Fruit fly (Drosophila melanogaster) whole organism, pupa: ENCODE data around the gene CG9747.

Experiments used
- CG10348 ChIP-seq: fragments of 200-800 bp; sonication (Bioruptor generic); IDR thresholded peaks from 2 replicates; pipeline ENCODE4 v1.3.6; 2022; ENCODE audit warnings: missing biosample characterization, missing genetic modification characterization
- CG12605 ChIP-seq: fragments of 200-800 bp; sonication (Bioruptor generic); IDR thresholded peaks from 2 replicates; pipeline ENCODE4 v1.3.6; 2022; ENCODE audit warnings: missing biosample characterization, missing genetic modification characterization
- CG15710 ChIP-seq: fragments of 200-800 bp; sonication (Bioruptor generic); optimal IDR thresholded peaks from 2 replicates; lab custom pipeline; 2018; ENCODE audit warnings: missing biosample characterization, mild to moderate bottlenecking, missing genetic modification characterization, moderate library complexity
- CG17806 ChIP-seq: fragments of 200-800 bp; sonication (Bioruptor generic); optimal IDR thresholded peaks from 2 replicates; lab custom pipeline; 2018; ENCODE audit warnings: missing biosample characterization, mild to moderate bottlenecking, missing genetic modification characterization, moderate library complexity
- CG32121 ChIP-seq: fragments of 200-800 bp; sonication (Bioruptor generic); IDR thresholded peaks from 2 replicates; pipeline ENCODE4 v1.3.6; 2022; ENCODE audit warnings: missing biosample characterization, missing genetic modification characterization
- CG34367 ChIP-seq: fragments of 200-800 bp; sonication (Bioruptor generic); optimal IDR thresholded peaks from 2 replicates; lab custom pipeline; 2018; ENCODE audit warnings: missing biosample characterization, mild to moderate bottlenecking, missing genetic modification characterization
- CG4496 ChIP-seq: fragments of 200-800 bp; sonication (Bioruptor generic); IDR thresholded peaks from 3 replicates; pipeline ENCODE4 v1.3.6; 2022; ENCODE audit warnings: missing biosample characterization, missing genetic modification characterization
- CG8159 ChIP-seq: fragments of 200-800 bp; sonication (Bioruptor generic); optimal IDR thresholded peaks from 3 replicates; lab custom pipeline; 2018; ENCODE audit warnings: missing biosample characterization, mild to moderate bottlenecking, missing genetic modification characterization, moderate library complexity
- CG9948 ChIP-seq: fragments of 200-800 bp; sonication (Bioruptor generic); optimal IDR thresholded peaks from 2 replicates; lab custom pipeline; 2018; ENCODE audit warnings: missing biosample characterization, mild to moderate bottlenecking, missing genetic modification characterization, moderate library complexity
- D1 ChIP-seq: fragments of 200-800 bp; sonication (Bioruptor generic); optimal IDR thresholded peaks from 2 replicates; lab custom pipeline; 2018; ENCODE audit warnings: missing biosample characterization, mild to moderate bottlenecking, missing genetic modification characterization, moderate library complexity
- EcR ChIP-seq: fragments of 200-800 bp; sonication (Bioruptor generic); optimal IDR thresholded peaks from 3 replicates; lab custom pipeline; 2019; ENCODE audit warnings: missing biosample characterization, missing genetic modification characterization, mild to moderate bottlenecking, moderate library complexity, missing genetic modification reagents
- Ets98B ChIP-seq: fragments of 200-800 bp; sonication (Bioruptor generic); IDR thresholded peaks from 2 replicates; pipeline ENCODE4 v1.3.6; 2022; ENCODE audit warnings: missing biosample characterization, missing genetic modification characterization
- Pif1A ChIP-seq: fragments of 200-800 bp; sonication (Bioruptor generic); optimal IDR thresholded peaks from 3 replicates; lab custom pipeline; 2016; ENCODE audit warnings: missing biosample characterization, missing genetic modification characterization
- Pif1B ChIP-seq: fragments of 200-800 bp; sonication (Bioruptor generic); optimal IDR thresholded peaks from 3 replicates; lab custom pipeline; 2016; ENCODE audit warnings: missing biosample characterization, missing genetic modification characterization

dm6 chr3R:30179934-30180333 lies 11.1 kb downstream of the CG9747 start, which contains the start of gene Bet5:
- TF ChIP-seq CG12605: no peak
- no peak for TF ChIP-seq Pif1B
- no peak for TF ChIP-seq CG4496 (GFP tag; lab: Robert Waterston, UW)
- no peak for TF ChIP-seq Ets98B (GFP tag; lab: Robert Waterston, UW)
- no peak for TF ChIP-seq EcR (GFP tag; lab: Kevin White, UChicago)
- TF ChIP-seq CG32121: no peak
- no peak for TF ChIP-seq CG8159 (tag; lab: Kevin White, UChicago)
- no peak for TF ChIP-seq CG34367 (tag; lab: Kevin White, UChicago)
- no peak for TF ChIP-seq CG15710
- no peak for TF ChIP-seq CG9948
- TF ChIP-seq D1 (tag; lab: Kevin White, UChicago): no peak
- no peak for TF ChIP-seq CG10348 (GFP tag; lab: Robert Waterston, UW)
- TF ChIP-seq Pif1A (GFP tag; lab: Kevin White, UChicago): no peak
- no peak for TF ChIP-seq CG17806 (tag; lab: Kevin White, UChicago)
